Worm (Caenorhabditis elegans): ENCODE results near the gene F54D1.1.
A peak's percentile ranks its signal among the peaks of the same experiment; 100 is the strongest.

The F54D1.1 gene

DNA sequence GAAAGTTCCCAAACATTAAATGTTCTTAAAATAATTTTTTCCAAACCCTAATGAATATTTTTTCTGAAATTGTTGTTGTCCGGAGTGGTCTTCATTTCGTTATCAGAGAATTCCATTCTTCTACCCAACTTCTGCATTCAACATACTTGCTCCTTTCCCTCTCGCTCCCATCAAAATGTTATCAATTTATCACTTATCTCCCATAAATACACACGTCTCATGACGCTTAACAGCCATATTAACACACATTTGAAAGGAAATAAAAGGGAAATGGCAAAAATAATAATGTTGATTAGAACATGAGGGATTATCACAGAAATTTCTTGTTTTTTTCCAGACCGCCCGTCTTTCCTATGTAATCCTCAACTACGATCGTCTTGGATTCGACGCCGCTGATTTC is 27.3 kb downstream of the F54D1.1 start (continued):
- TF ChIP-seq lin-14 (GFP tag; optimal IDR thresholded peaks at IDR 0.05) (peak; percentile 6), egl-13 (tag; optimal IDR thresholded peaks at IDR 0.05) (no peak), lin-15B (tag; optimal IDR thresholded peaks at IDR 0.05) (no peak), dpl-1 (GFP tag; optimal IDR thresholded peaks at IDR 0.05) (no peak), isw-1 (GFP tag; IDR thresholded peaks at IDR 0.05) (no peak), elt-2 (tag; optimal IDR thresholded peaks at IDR 0.05) (peak; percentile 91)

DNA sequence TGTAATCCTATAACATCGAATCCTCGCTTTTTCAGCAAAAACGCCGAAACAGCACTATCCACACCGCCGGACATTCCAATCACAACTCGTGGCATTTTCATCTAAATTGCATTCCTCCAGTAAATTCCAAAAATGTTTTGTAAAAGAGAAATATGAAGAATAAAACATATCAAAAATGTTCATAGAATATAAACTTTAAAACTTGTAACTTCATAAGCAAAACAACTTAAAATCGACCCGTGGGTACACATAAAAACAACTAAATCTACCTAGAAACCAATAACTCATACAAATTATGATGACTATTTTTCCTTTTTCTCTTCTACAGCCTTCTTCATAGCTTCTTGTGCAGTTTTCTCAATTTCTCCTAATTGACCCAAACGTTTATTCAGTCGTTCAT is 35.2 kb downstream of the F54D1.1 start, which contains the start of gene mttu-1:
Gene mttu-1 (minus strand): TSS at position 101 of the 400 bp plus-strand sequence.
- no peak for TF ChIP-seq sup-37 (GFP tag; optimal IDR thresholded peaks at IDR 0.05)
- TF ChIP-seq nhr-85 (tag): no peak
- TF ChIP-seq lir-3 (tag; optimal IDR thresholded peaks at IDR 0.05; ENCODE audit: poor library complexity): no peak
- TF ChIP-seq nhr-76 (tag; optimal IDR thresholded peaks at IDR 0.05): no peak
- no peak for TF ChIP-seq unc-98 (GFP tag; IDR thresholded peaks at IDR 0.05)
- TF ChIP-seq unc-62 (GFP tag; optimal IDR thresholded peaks at IDR 0.05): no peak
- no peak for TF ChIP-seq nhr-237 (tag; optimal IDR thresholded peaks at IDR 0.05)
- TF ChIP-seq hlh-17 (GFP tag; optimal IDR thresholded peaks at IDR 0.05; ENCODE audit: borderline replicate concordance): no peak
- TF ChIP-seq aly-2 (tag; optimal IDR thresholded peaks at IDR 0.05): no peak
- no peak for TF ChIP-seq egl-13 (tag; optimal IDR thresholded peaks at IDR 0.05)
- TF ChIP-seq Y116A8C.19 (tag; optimal IDR thresholded peaks at IDR 0.05; ENCODE audit: borderline replicate concordance): no peak
- TF ChIP-seq zag-1 (tag; optimal IDR thresholded peaks at IDR 0.05): no peak
- TF ChIP-seq elt-2 (tag; optimal IDR thresholded peaks at IDR 0.05): no peak
- no peak for TF ChIP-seq dpl-1 (GFP tag; optimal IDR thresholded peaks at IDR 0.05)
- no peak for TF ChIP-seq ets-5 (GFP tag; IDR thresholded peaks at IDR 0.05)
- TF ChIP-seq efl-1 (optimal IDR thresholded peaks at IDR 0.05): no peak
- TF ChIP-seq efl-1 (GFP tag; optimal IDR thresholded peaks at IDR 0.05 in 1 of 2): no peak
- TF ChIP-seq swsn-7 (tag; optimal IDR thresholded peaks at IDR 0.05): no peak
- no peak for TF ChIP-seq efl-3 (GFP tag; optimal IDR thresholded peaks at IDR 0.05)
- TF ChIP-seq hlh-4 (tag; optimal IDR thresholded peaks at IDR 0.05): no peak
- no peak for TF ChIP-seq pax-3 (tag; optimal IDR thresholded peaks at IDR 0.05)

DNA sequence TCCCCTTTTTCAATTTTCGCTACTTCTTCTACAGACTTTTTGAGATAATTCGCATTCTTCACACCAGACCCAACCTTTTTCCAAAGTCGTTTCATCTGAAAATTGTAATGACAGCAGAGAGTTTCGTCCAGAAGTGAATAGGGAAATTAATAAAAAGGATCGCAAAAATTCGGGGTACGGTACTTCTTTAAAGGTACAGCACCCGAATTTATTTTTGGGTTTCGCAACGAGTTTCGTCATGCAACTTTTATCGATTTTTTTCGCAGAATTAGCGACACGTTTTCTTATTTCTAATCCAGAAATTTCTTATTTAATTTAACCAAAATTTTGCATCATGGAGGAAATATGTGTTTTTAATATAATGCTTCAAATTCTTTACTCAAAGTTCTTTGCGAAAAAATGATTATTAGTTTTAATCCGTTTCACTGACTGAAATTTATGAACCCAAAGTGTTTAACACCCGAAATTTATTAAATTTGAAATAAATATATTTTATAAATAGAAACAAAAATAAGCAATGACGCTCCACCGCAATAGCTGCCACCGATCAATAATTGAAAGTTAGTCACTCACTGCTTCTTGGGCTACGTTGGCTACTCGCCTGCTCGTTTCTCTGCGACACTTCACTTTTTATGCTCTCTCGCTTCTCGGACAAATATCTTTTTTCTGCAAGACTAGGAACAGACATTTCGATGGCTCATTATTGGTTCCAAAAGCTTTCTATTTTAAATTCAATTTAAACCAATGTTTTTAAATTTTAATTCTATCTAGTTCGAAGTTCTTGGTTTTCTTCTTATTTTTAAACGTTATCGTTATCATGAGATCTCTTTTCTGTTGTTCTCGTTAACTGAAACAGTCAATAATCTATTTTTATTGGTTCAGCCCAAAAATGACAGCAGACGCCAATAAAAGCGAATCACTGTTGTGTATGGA is 36.8 kb downstream of the F54D1.1 start, which contains the start of the genes B0035.15 and dnj-1:
Gene B0035.15 (minus strand): TSS at position 99 of the 933 bp plus-strand sequence.
Gene dnj-1 (plus strand): TSS at position 883 of the 933 bp plus-strand sequence.
- peak; percentile 50 for TF ChIP-seq nhr-71 (tag; optimal IDR thresholded peaks at IDR 0.05)
- peak; percentile 17 to 30 for TF ChIP-seq efl-1 (optimal IDR thresholded peaks at IDR 0.05)
- peak; percentile 35 to 47 for TF ChIP-seq efl-1 (GFP tag; optimal IDR thresholded peaks at IDR 0.05 in 1 of 2)
- no peak for TF ChIP-seq aha-1 (tag; optimal IDR thresholded peaks at IDR 0.05)
- no peak for TF ChIP-seq ces-1 (GFP tag; optimal IDR thresholded peaks at IDR 0.05)
- TF ChIP-seq lin-35 (GFP tag; optimal IDR thresholded peaks at IDR 0.05): peak; percentile 21 to 23
- TF ChIP-seq ceh-63 (GFP tag; optimal IDR thresholded peaks at IDR 0.05): no peak
- peak in 1 of 3 experiments; percentile 43 for TF ChIP-seq dpl-1 (GFP tag; optimal IDR thresholded peaks at IDR 0.05)
- peak; percentile 30 for TF ChIP-seq C16A3.4 (tag; optimal IDR thresholded peaks at IDR 0.05)
- peak; percentile 61 for TF ChIP-seq xbp-1 (tag; optimal IDR thresholded peaks at IDR 0.05)
- TF ChIP-seq mdl-1 (tag; optimal IDR thresholded peaks at IDR 0.05): peak in 1 of 2 experiments; percentile 12
- peak; percentile 23 for TF ChIP-seq snpc-4 (tag; optimal IDR thresholded peaks at IDR 0.05)
- no peak for TF ChIP-seq nhr-28 (tag; optimal IDR thresholded peaks at IDR 0.05)
- TF ChIP-seq pqm-1 (tag; optimal IDR thresholded peaks at IDR 0.05): no peak
- TF ChIP-seq nhr-90 (tag; optimal IDR thresholded peaks at IDR 0.05; ENCODE audit: poor library complexity): peak; percentile 17
- no peak for TF ChIP-seq zip-4 (GFP tag; optimal IDR thresholded peaks at IDR 0.05)
- peak; percentile 60 for TF ChIP-seq dsc-1 (tag; optimal IDR thresholded peaks at IDR 0.05)
- TF ChIP-seq mep-1 (tag; optimal IDR thresholded peaks at IDR 0.05): peak; percentile 37
- TF ChIP-seq ceh-82 (tag; optimal IDR thresholded peaks at IDR 0.05): peak in 2 of 3 experiments; percentile 19 to 39
- no peak for TF ChIP-seq lin-13 (GFP tag; optimal IDR thresholded peaks at IDR 0.05)
- no peak for TF ChIP-seq jun-1 (tag; optimal IDR thresholded peaks at IDR 0.05)
- TF ChIP-seq unc-130 (tag; optimal IDR thresholded peaks at IDR 0.05): peak; percentile 16
- TF ChIP-seq rnt-1 (tag; optimal IDR thresholded peaks at IDR 0.05): peak; percentile 32
- peak; percentile 78 for TF ChIP-seq lin-14 (GFP tag; optimal IDR thresholded peaks at IDR 0.05)
- TF ChIP-seq tbx-2 (tag; optimal IDR thresholded peaks at IDR 0.05): peak; percentile 16
- peak; percentile 43 to 57 for TF ChIP-seq lsy-2 (tag; optimal IDR thresholded peaks at IDR 0.05)
- peak; percentile 30 for TF ChIP-seq snu-23 (GFP tag; optimal IDR thresholded peaks at IDR 0.05)
- TF ChIP-seq lin-15B (tag; optimal IDR thresholded peaks at IDR 0.05): peak; percentile 26
- no peak for TF ChIP-seq sup-37 (GFP tag; optimal IDR thresholded peaks at IDR 0.05)

All from whole organism, L1 larva.